Fruit fly (Drosophila melanogaster): ENCODE results near the gene CG12725.

The CG12725 gene

dm6 chrX:13373239-13374153 is 29.2 kb downstream of the CG12725 start (continued):
- TF ChIP-seq CG17912 (GFP tag; optimal IDR thresholded peaks at IDR 0.05) (no peak), sug (tag; optimal IDR thresholded peaks at IDR 0.05) (peak; percentile 83), CG1832 (GFP tag; optimal IDR thresholded peaks at IDR 0.05) (no peak), Vsx1 (GFP tag; optimal IDR thresholded peaks at IDR 0.05) (peak; percentile 58), CG2199 (GFP tag; IDR thresholded peaks at IDR 0.05) (0 out of 3 replicates have a peak, but pooled peaks have one; percentile 65), Sox100B (GFP tag; optimal IDR thresholded peaks at IDR 0.05) (peak; percentile 89), CG11085 (GFP tag; IDR thresholded peaks at IDR 0.05) (peak; percentile 73), peb (GFP tag; IDR thresholded peaks at IDR 0.05) (peak; percentile 74), mam (GFP tag; optimal IDR thresholded peaks at IDR 0.05) (peak; percentile 35), nau (GFP tag; optimal IDR thresholded peaks at IDR 0.05) (peak; percentile 77), bowl (GFP tag; IDR thresholded peaks at IDR 0.05) (peak; percentile 60; the same call in 1 of the 2 replicates), Atf6 (GFP tag; IDR thresholded peaks at IDR 0.05) (peak; percentile 89), fd96Cb (tag; optimal IDR thresholded peaks at IDR 0.05) (peak; percentile 86), fd102C (GFP tag; optimal IDR thresholded peaks at IDR 0.05) (no peak), CG15514 (GFP tag; optimal IDR thresholded peaks at IDR 0.05) (peak; percentile 59), ranshi (GFP tag; IDR thresholded peaks at IDR 0.05) (peak; percentile 74), CG14667 (GFP tag; IDR thresholded peaks at IDR 0.05) (peak; percentile 71), chinmo (GFP tag; IDR thresholded peaks at IDR 0.05; ENCODE audit: partially characterized antibody) (peak; percentile 48; the same call in 1 of the 4 replicates), CG4360 (GFP tag; IDR thresholded peaks at IDR 0.05) (0 out of 2 replicates have a peak, but pooled peaks have one; percentile 27), fd64A (GFP tag; optimal IDR thresholded peaks at IDR 0.05) (peak; percentile 32), CG6813 (GFP tag; optimal IDR thresholded peaks at IDR 0.05) (peak; percentile 76), CG9932 (GFP tag; IDR thresholded peaks at IDR 0.05) (peak; percentile 82), CG5180 (GFP tag; optimal IDR thresholded peaks at IDR 0.05) (peak; percentile 64), pho (GFP tag; optimal IDR thresholded peaks at IDR 0.05) (peak; percentile 39), CG11504 (tag; optimal IDR thresholded peaks at IDR 0.05) (peak; percentile 83), zfh2 (GFP tag; optimal IDR thresholded peaks at IDR 0.05) (peak; percentile 32), CG6683 (GFP tag; optimal IDR thresholded peaks at IDR 0.05) (peak; percentile 67), B-H2 (GFP tag; optimal IDR thresholded peaks at IDR 0.05) (peak; percentile 42), CG6791 (GFP tag; IDR thresholded peaks at IDR 0.05; ENCODE audit: partially characterized antibody) (no peak), slou (GFP tag; optimal IDR thresholded peaks at IDR 0.05) (peak; percentile 60), CG14860 (GFP tag; IDR thresholded peaks at IDR 0.05; ENCODE audit: partially characterized antibody) (no peak), CG17829 (tag; optimal IDR thresholded peaks at IDR 0.05) (peak; percentile 88), Drgx (GFP tag; IDR thresholded peaks at IDR 0.05) (peak; percentile 82), CG1602 (GFP tag; optimal IDR thresholded peaks at IDR 0.05) (peak; percentile 80), CG7372 (GFP tag; IDR thresholded peaks at IDR 0.05) (peak; percentile 55; the same call in 1 of the 2 replicates), unc-4 (GFP tag; IDR thresholded peaks at IDR 0.05; ENCODE audit: partially characterized antibody) (no peak), CG9817 (tag; optimal IDR thresholded peaks at IDR 0.05) (peak; percentile 71), schlank (tag; optimal IDR thresholded peaks at IDR 0.05) (no peak), CG30431 (GFP tag; optimal IDR thresholded peaks at IDR 0.05) (peak; percentile 66), zfh1 (GFP tag; IDR thresholded peaks at IDR 0.05) (peak; percentile 80), Hr39 (optimal IDR thresholded peaks at IDR 0.05) (no peak), lov (optimal IDR thresholded peaks at IDR 0.05) (no peak), lov (GFP tag; IDR thresholded peaks at IDR 0.05) (no peak), Max (GFP tag; optimal IDR thresholded peaks at IDR 0.05) (peak; percentile 79), B-H1 (GFP tag; IDR thresholded peaks at IDR 0.05) (peak; percentile 75; the same call in 2 of the 3 replicates), Myb (GFP tag; optimal IDR thresholded peaks at IDR 0.05) (no peak), Adf1 (GFP tag; IDR thresholded peaks at IDR 0.05) (peak; percentile 92), pb (GFP tag; optimal IDR thresholded peaks at IDR 0.05) (no peak)
